Worm (Caenorhabditis elegans): ENCODE measurements around the gene pqn-75.
A peak's percentile ranks its signal among the peaks of the same experiment; 100 is the strongest.

pqn-75 gene

DNA sequence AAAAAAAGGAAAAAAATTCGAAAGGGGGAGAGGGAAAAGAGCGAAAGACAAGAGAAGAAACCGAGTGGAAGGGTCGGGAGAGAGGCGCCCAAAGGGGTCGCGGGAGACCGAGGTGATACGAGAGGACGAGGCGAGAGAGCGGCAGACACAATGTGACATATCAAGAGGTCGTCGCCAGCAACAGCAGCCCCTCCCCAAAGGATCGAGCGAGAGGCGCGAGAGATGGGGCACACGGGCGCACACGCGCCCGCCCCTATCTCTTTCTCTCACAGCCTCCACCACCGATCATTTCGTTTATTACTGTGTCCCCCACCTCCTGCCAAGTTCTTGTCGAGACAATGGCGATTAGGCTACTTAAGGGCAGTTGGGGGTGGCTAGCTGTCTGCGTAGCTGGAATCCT is 44.0 kb upstream of the pqn-75 start (continued):
- no peak for TF ChIP-seq F16B12.6 (tag; optimal IDR thresholded peaks at IDR 0.05)
- peak; percentile 82 for TF ChIP-seq tbx-2 (tag; optimal IDR thresholded peaks at IDR 0.05)
- TF ChIP-seq fkh-4 (tag; optimal IDR thresholded peaks at IDR 0.05; ENCODE audit: borderline replicate concordance): no peak
- peak; percentile 30 to 72 (median 52) for TF ChIP-seq ceh-82 (tag; optimal IDR thresholded peaks at IDR 0.05)
- TF ChIP-seq mab-9 (GFP tag; IDR thresholded peaks at IDR 0.05): no peak
- TF ChIP-seq pax-3 (tag; optimal IDR thresholded peaks at IDR 0.05): no peak
- no peak for TF ChIP-seq nhr-11 (tag; optimal IDR thresholded peaks at IDR 0.05)
- no peak for TF ChIP-seq grh-1 (GFP tag; IDR thresholded peaks at IDR 0.05)
- peak; percentile 65 for TF ChIP-seq swsn-7 (tag; optimal IDR thresholded peaks at IDR 0.05)
- TF ChIP-seq ceh-90 (tag; optimal IDR thresholded peaks at IDR 0.05): no peak
- no peak for TF ChIP-seq sptf-1 (tag; optimal IDR thresholded peaks at IDR 0.05)
- TF ChIP-seq ceh-8 (GFP tag; optimal IDR thresholded peaks at IDR 0.05): peak; percentile 37
- TF ChIP-seq mdl-1 (tag; optimal IDR thresholded peaks at IDR 0.05): peak; percentile 16 to 75
- TF ChIP-seq pag-3 (tag; optimal IDR thresholded peaks at IDR 0.05; ENCODE audit: borderline replicate concordance, insufficient read depth): no peak
- peak; percentile 70 for TF ChIP-seq elt-2 (tag; optimal IDR thresholded peaks at IDR 0.05)
- no peak for TF ChIP-seq sox-4 (tag; optimal IDR thresholded peaks at IDR 0.05)
- TF ChIP-seq egl-27 (tag; optimal IDR thresholded peaks at IDR 0.05): no peak
- TF ChIP-seq fkh-8 (tag; optimal IDR thresholded peaks at IDR 0.05): no peak
- TF ChIP-seq lin-39 (tag; optimal IDR thresholded peaks at IDR 0.05): no peak
- no peak for TF ChIP-seq zag-1 (tag; optimal IDR thresholded peaks at IDR 0.05)
- no peak for TF ChIP-seq zip-4 (GFP tag; optimal IDR thresholded peaks at IDR 0.05)
- TF ChIP-seq irx-1 (tag; optimal IDR thresholded peaks at IDR 0.05): peak; percentile 15
- no peak for TF ChIP-seq nhr-28 (tag; optimal IDR thresholded peaks at IDR 0.05)
- TF ChIP-seq hpl-2 (GFP tag; optimal IDR thresholded peaks at IDR 0.05): peak; percentile 9
- peak; percentile 72 for TF ChIP-seq C16A3.4 (tag; optimal IDR thresholded peaks at IDR 0.05)
- TF ChIP-seq lin-14 (GFP tag; optimal IDR thresholded peaks at IDR 0.05): peak; percentile 91
- TF ChIP-seq nhr-71 (tag; optimal IDR thresholded peaks at IDR 0.05): peak; percentile 86
- TF ChIP-seq unc-86 (tag; optimal IDR thresholded peaks at IDR 0.05): no peak
- no peak for TF ChIP-seq vab-15 (tag; optimal IDR thresholded peaks at IDR 0.05)

ce11 chrIV:4029288-4029687 is 42.8 kb upstream of the pqn-75 start:
- TF ChIP-seq elt-2 (tag; optimal IDR thresholded peaks at IDR 0.05) (peak; percentile 63), blmp-1 (tag; optimal IDR thresholded peaks at IDR 0.05) (peak; percentile 57), elt-3 (tag; optimal IDR thresholded peaks at IDR 0.05) (peak in 1 of 6 experiments; percentile 27), fos-1 (tag; optimal IDR thresholded peaks at IDR 0.05) (no peak), lin-35 (GFP tag; optimal IDR thresholded peaks at IDR 0.05) (peak in 1 of 2 experiments; percentile 44), lir-3 (tag; optimal IDR thresholded peaks at IDR 0.05; ENCODE audit: poor library complexity) (no peak), efl-1 (optimal IDR thresholded peaks at IDR 0.05) (no peak), efl-1 (GFP tag; optimal IDR thresholded peaks at IDR 0.05 in 1 of 2) (peak in 1 of 2 experiments; percentile 50)

- TF ChIP-seq nhr-84 (tag; optimal IDR thresholded peaks at IDR 0.05) (no peak), C04F5.9 (tag; optimal IDR thresholded peaks at IDR 0.05) (no peak), zag-1 (tag; optimal IDR thresholded peaks at IDR 0.05) (no peak), fkh-4 (tag; optimal IDR thresholded peaks at IDR 0.05; ENCODE audit: borderline replicate concordance) (no peak), lin-35 (GFP tag; optimal IDR thresholded peaks at IDR 0.05) (peak; percentile 72 to 85), aly-2 (tag; optimal IDR thresholded peaks at IDR 0.05) (no peak), lin-14 (GFP tag; optimal IDR thresholded peaks at IDR 0.05) (peak; percentile 81), xbp-1 (tag; optimal IDR thresholded peaks at IDR 0.05) (no peak), snu-23 (GFP tag; optimal IDR thresholded peaks at IDR 0.05) (peak; percentile 76), mep-1 (tag; optimal IDR thresholded peaks at IDR 0.05) (no peak), unc-130 (tag; optimal IDR thresholded peaks at IDR 0.05) (no peak), swsn-7 (tag; optimal IDR thresholded peaks at IDR 0.05) (no peak), hlh-4 (tag; optimal IDR thresholded peaks at IDR 0.05) (no peak), fos-1 (tag; optimal IDR thresholded peaks at IDR 0.05) (no peak), nhr-237 (tag; optimal IDR thresholded peaks at IDR 0.05) (no peak), isw-1 (GFP tag; IDR thresholded peaks at IDR 0.05) (no peak), elt-3 (tag; optimal IDR thresholded peaks at IDR 0.05) (peak in 5 of 6 experiments; percentile 53 to 95 (median 73)), nhr-20 (tag; optimal IDR thresholded peaks at IDR 0.05) (peak; percentile 70), blmp-1 (tag; optimal IDR thresholded peaks at IDR 0.05) (peak; percentile 92), elt-2 (tag; optimal IDR thresholded peaks at IDR 0.05) (no peak), nhr-47 (tag; optimal IDR thresholded peaks at IDR 0.05) (peak; percentile 6), rnt-1 (tag; optimal IDR thresholded peaks at IDR 0.05) (peak; percentile 35), nhr-71 (tag; optimal IDR thresholded peaks at IDR 0.05) (peak; percentile 71)
Observed at ce11 chrIV:4030917-4031599, 41.1 kb upstream of the pqn-75 start.
